Worm (Caenorhabditis elegans): ENCODE data around the gene lipl-8.

Gene lipl-8

DNA sequence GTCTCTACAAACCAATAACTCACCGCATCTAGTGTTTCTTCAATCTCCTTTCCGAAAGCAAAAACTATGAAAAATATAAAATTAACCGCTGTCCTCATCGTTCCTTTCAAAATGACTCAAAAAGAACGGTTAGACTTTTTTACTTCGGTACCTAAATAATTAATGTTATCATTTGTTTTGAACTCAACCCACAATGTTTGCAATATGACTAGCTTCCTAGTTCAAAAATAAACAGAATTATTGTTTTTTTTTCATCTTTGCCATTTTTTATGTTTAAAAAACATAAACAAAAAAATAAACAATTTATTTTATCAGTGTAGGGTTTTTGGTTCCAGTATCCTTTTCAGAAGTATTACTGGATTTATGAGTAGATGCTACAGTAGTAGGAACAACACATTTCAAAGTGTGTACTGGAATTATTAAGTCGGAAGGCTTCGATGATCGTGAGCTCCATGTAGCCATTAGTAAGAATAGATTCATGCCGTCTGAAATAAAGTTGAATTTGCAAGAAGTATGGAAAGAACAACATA is at the start of gene lipl-8, which contains the start of gene Y50E8A.22:
TSS of gene lipl-8 (minus strand) at position 101 of the 530 bp plus-strand sequence.
TSS of gene Y50E8A.22 (minus strand) at position 480 of the 530 bp plus-strand sequence.
- TF ChIP-seq tra-4 (tag; optimal IDR thresholded peaks at IDR 0.05): no peak
- no peak for TF ChIP-seq ama-1 (optimal IDR thresholded peaks at IDR 0.05)
- no peak for TF ChIP-seq sea-1 (GFP tag; conservative IDR thresholded peaks at IDR 0.05)
- TF ChIP-seq F13C5.2 (tag; optimal IDR thresholded peaks at IDR 0.05): no peak
- no peak for TF ChIP-seq hnd-1 (tag; optimal IDR thresholded peaks at IDR 0.05)
- no peak for TF ChIP-seq ets-7 (tag; optimal IDR thresholded peaks at IDR 0.05)
- no peak for TF ChIP-seq aly-1 (tag; optimal IDR thresholded peaks at IDR 0.05)
- TF ChIP-seq tbx-37 (GFP tag; conservative IDR thresholded peaks at IDR 0.05): no peak
- TF ChIP-seq pes-1 (GFP tag; IDR thresholded peaks at IDR 0.05): no peak
- TF ChIP-seq flt-1 (GFP tag; IDR thresholded peaks at IDR 0.05): no peak

DNA sequence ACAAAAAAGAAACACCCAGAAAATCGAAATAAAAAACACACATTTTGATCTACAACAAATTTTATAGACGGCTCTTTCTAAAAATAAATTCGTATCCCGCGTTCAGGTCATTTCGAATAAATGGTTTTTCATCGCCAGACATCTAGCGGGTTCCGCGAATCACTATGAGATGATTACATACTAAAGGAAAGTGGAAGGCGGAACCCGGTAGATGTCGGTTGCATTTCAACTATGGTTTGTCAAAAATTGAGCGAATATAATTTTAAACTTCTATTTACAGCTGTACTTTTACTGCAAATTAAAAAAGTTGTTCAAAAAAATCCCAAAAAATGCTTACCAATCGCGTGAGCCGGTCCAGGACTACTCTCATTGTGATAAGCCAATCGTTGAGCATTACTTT is 49.4 kb upstream of the lipl-8 start:
- no peak for TF ChIP-seq sea-1 (GFP tag; conservative IDR thresholded peaks at IDR 0.05)
- TF ChIP-seq tbx-11 (GFP tag; IDR thresholded peaks at IDR 0.05): no peak
- no peak for TF ChIP-seq ama-1 (optimal IDR thresholded peaks at IDR 0.05)
- TF ChIP-seq hmbx-1 (tag; optimal IDR thresholded peaks at IDR 0.05): no peak

DNA sequence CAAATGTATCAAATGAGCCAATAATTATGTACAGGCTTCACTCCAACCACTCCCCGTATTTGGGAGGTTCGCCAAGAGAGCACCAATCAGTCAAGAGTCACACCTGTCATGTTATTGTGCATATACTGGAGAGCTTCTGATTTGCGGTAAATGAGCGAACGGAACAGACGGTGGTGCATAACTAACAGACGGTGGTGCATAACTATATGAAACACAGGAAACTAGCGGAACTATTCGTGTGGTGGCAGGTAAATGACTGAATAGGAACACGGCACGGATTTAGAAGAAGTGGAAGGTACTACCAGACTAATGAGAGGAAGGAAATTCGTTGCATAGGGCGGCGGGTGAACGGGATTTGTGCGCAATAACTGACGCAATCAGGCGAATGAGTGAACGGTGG is 44.5 kb upstream of the lipl-8 start:
- TF ChIP-seq hmbx-1 (tag; optimal IDR thresholded peaks at IDR 0.05): no peak
- no peak for TF ChIP-seq tra-4 (tag; optimal IDR thresholded peaks at IDR 0.05)
- no peak for TF ChIP-seq ceh-13 (GFP tag; optimal IDR thresholded peaks at IDR 0.05)
- TF ChIP-seq F13C5.2 (tag; optimal IDR thresholded peaks at IDR 0.05): no peak
- TF ChIP-seq tbx-11 (GFP tag; IDR thresholded peaks at IDR 0.05): no peak
- no peak for TF ChIP-seq hmg-4 (GFP tag; optimal IDR thresholded peaks at IDR 0.05)
- TF ChIP-seq flt-1 (GFP tag; IDR thresholded peaks at IDR 0.05): no peak
- TF ChIP-seq ama-1 (optimal IDR thresholded peaks at IDR 0.05): no peak
- no peak for TF ChIP-seq scrt-1 (GFP tag; IDR thresholded peaks at IDR 0.05)
- no peak for TF ChIP-seq ceh-36 (tag; optimal IDR thresholded peaks at IDR 0.05)
- TF ChIP-seq aly-1 (tag; optimal IDR thresholded peaks at IDR 0.05): no peak
- TF ChIP-seq tbx-37 (GFP tag; conservative IDR thresholded peaks at IDR 0.05): no peak
- TF ChIP-seq ets-7 (tag; optimal IDR thresholded peaks at IDR 0.05): no peak
- TF ChIP-seq hnd-1 (tag; optimal IDR thresholded peaks at IDR 0.05): no peak
- TF ChIP-seq B0310.2 (tag; optimal IDR thresholded peaks at IDR 0.05): no peak

DNA sequence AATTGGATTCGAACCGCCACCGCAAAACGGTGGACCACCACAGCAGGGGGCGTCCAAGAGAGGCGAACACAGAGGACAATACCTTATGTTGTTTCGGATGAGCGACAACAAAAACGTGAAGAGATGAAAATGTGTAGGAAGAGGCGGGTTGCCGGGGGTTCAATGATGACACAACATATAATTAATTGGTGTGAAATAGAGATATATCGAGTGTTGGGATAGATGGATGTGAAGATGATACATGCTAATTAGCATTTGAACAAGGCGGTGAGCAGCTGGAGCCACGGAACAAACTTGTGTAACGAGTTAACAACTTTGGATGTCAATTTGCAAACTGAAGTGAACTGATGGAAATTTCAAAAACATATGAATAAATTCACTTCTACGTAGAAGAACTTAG is 43.8 kb upstream of the lipl-8 start:
- no peak for TF ChIP-seq F13C5.2 (tag; optimal IDR thresholded peaks at IDR 0.05)
- TF ChIP-seq tbx-11 (GFP tag; IDR thresholded peaks at IDR 0.05): no peak
- TF ChIP-seq ceh-13 (GFP tag; optimal IDR thresholded peaks at IDR 0.05): no peak
- no peak for TF ChIP-seq ets-7 (tag; optimal IDR thresholded peaks at IDR 0.05)
- TF ChIP-seq hmbx-1 (tag; optimal IDR thresholded peaks at IDR 0.05): no peak
- TF ChIP-seq pes-1 (GFP tag; IDR thresholded peaks at IDR 0.05): no peak
- TF ChIP-seq aly-1 (tag; optimal IDR thresholded peaks at IDR 0.05): no peak
- no peak for TF ChIP-seq sea-1 (GFP tag; conservative IDR thresholded peaks at IDR 0.05)
- no peak for TF ChIP-seq ama-1 (optimal IDR thresholded peaks at IDR 0.05)
- TF ChIP-seq scrt-1 (GFP tag; IDR thresholded peaks at IDR 0.05): no peak
- TF ChIP-seq hmg-4 (GFP tag; optimal IDR thresholded peaks at IDR 0.05): no peak
- TF ChIP-seq hnd-1 (tag; optimal IDR thresholded peaks at IDR 0.05): no peak
- TF ChIP-seq B0310.2 (tag; optimal IDR thresholded peaks at IDR 0.05): no peak
- no peak for TF ChIP-seq tra-4 (tag; optimal IDR thresholded peaks at IDR 0.05)
- TF ChIP-seq ceh-36 (tag; optimal IDR thresholded peaks at IDR 0.05): no peak
- no peak for TF ChIP-seq tbx-37 (GFP tag; conservative IDR thresholded peaks at IDR 0.05)
- TF ChIP-seq flt-1 (GFP tag; IDR thresholded peaks at IDR 0.05): no peak

DNA sequence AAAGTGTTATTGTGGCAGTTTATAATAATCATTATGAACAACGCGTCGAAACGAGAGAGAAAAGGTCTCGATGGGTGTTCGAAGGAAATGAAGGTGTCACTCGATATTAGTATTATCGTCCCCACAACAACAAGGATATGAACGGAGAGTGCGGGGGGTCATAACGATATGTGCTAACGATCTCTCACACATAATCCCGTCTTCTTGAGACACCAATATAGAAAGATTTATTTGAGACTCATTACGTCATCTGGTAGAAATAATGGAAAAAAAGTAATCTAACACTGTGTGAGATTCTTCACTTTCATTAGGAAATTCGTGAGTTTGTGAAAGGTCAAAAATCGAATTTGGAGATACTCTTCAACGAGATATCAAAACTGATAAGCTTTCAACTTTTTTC is 43.2 kb upstream of the lipl-8 start:
- TF ChIP-seq tra-4 (tag; optimal IDR thresholded peaks at IDR 0.05) (no peak), ceh-36 (tag; optimal IDR thresholded peaks at IDR 0.05) (peak; percentile 26), ceh-13 (GFP tag; optimal IDR thresholded peaks at IDR 0.05) (no peak), hmg-4 (GFP tag; optimal IDR thresholded peaks at IDR 0.05) (no peak)

DNA sequence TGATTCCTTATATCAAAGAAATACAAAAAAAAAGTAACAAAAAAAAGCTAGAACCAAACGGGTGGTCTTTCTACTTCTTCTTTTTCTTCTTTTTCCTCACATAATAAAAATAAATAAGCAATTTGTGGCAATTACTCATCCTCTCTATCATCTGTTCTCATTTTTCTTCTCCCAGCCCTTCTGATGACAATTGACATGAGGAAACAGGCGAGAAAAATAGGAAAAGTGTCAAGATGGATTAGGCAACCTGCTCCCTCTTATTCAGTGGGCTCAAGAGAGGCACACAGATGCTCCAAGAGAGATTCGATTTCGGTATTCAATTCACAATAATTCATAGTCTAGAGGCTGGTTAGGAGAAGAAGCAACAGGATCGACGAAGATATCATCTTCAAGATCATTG is 42.3 kb upstream of the lipl-8 start:
- TF ChIP-seq tra-4 (tag; optimal IDR thresholded peaks at IDR 0.05) (no peak), tbx-11 (GFP tag; IDR thresholded peaks at IDR 0.05) (no peak), tbx-37 (GFP tag; conservative IDR thresholded peaks at IDR 0.05) (no peak), ets-7 (tag; optimal IDR thresholded peaks at IDR 0.05) (no peak), flt-1 (GFP tag; IDR thresholded peaks at IDR 0.05) (no peak), hmbx-1 (tag; optimal IDR thresholded peaks at IDR 0.05) (no peak), scrt-1 (GFP tag; IDR thresholded peaks at IDR 0.05) (no peak), hmg-4 (GFP tag; optimal IDR thresholded peaks at IDR 0.05) (no peak), sea-1 (GFP tag; conservative IDR thresholded peaks at IDR 0.05) (no peak), ama-1 (optimal IDR thresholded peaks at IDR 0.05) (no peak), hnd-1 (tag; optimal IDR thresholded peaks at IDR 0.05) (no peak), ceh-13 (GFP tag; optimal IDR thresholded peaks at IDR 0.05) (no peak), aly-1 (tag; optimal IDR thresholded peaks at IDR 0.05) (no peak), B0310.2 (tag; optimal IDR thresholded peaks at IDR 0.05) (no peak)

DNA sequence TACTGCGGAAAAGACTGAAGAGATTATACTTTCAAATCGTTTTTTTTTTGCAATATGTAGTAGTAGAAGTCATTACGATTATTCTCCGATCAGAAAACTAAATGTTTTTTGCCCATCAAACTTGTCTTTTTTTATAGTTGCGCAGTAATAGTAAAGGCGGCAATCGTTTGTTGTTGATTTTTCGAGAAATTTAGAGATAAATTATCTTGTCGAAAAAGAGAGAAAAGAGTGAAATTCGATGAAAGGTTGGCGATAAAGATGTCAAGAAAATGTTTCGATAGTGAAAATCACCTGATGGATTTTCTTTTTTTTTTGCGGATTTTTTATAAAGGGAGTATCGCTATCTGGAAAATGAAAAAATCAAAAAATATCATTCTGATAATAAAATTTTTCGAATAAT is 40.0 kb upstream of the lipl-8 start:
- TF ChIP-seq ceh-36 (tag; optimal IDR thresholded peaks at IDR 0.05) (no peak), hnd-1 (tag; optimal IDR thresholded peaks at IDR 0.05) (no peak), ama-1 (optimal IDR thresholded peaks at IDR 0.05) (no peak), tra-4 (tag; optimal IDR thresholded peaks at IDR 0.05) (no peak), F13C5.2 (tag; optimal IDR thresholded peaks at IDR 0.05) (no peak), hmg-4 (GFP tag; optimal IDR thresholded peaks at IDR 0.05) (no peak), tbx-37 (GFP tag; conservative IDR thresholded peaks at IDR 0.05) (no peak), tbx-11 (GFP tag; IDR thresholded peaks at IDR 0.05) (no peak), aly-1 (tag; optimal IDR thresholded peaks at IDR 0.05) (no peak), sea-1 (GFP tag; conservative IDR thresholded peaks at IDR 0.05) (no peak), scrt-1 (GFP tag; IDR thresholded peaks at IDR 0.05) (no peak), ceh-13 (GFP tag; optimal IDR thresholded peaks at IDR 0.05) (no peak), B0310.2 (tag; optimal IDR thresholded peaks at IDR 0.05) (no peak), hmbx-1 (tag; optimal IDR thresholded peaks at IDR 0.05) (no peak), ets-7 (tag; optimal IDR thresholded peaks at IDR 0.05) (no peak), flt-1 (GFP tag; IDR thresholded peaks at IDR 0.05) (no peak), pes-1 (GFP tag; IDR thresholded peaks at IDR 0.05) (no peak)
